Worm (Caenorhabditis elegans) whole organism, L1 larva: ENCODE results near the gene C08A9.10.

Experiments
- C04F5.9 ChIP-seq: sonication (generic microtip); optimal IDR thresholded peaks from 2 replicates; lab custom pipeline; 2016; ENCODE audit warnings: missing genetic modification characterization, missing compliant biosample characterization
- C16A3.4 ChIP-seq: fragments of 150-350 bp; optimal IDR thresholded peaks from 2 replicates; lab custom pipeline; 2014; ENCODE audit warnings: missing biosample characterization, missing genetic modification characterization
- F16B12.6 ChIP-seq: fragments of 150-350 bp; optimal IDR thresholded peaks from 2 replicates; lab custom pipeline; 2014; ENCODE audit warnings: missing biosample characterization, missing genetic modification characterization
- Y116A8C.19 ChIP-seq: sonication (generic microtip); optimal IDR thresholded peaks from 2 replicates; lab custom pipeline; 2016; ENCODE audit warnings: missing compliant biosample characterization, missing genetic modification characterization, borderline replicate concordance
- aha-1 ChIP-seq: fragments of 150-350 bp; optimal IDR thresholded peaks from 2 replicates; lab custom pipeline; 2014; ENCODE audit warnings: missing biosample characterization, missing genetic modification characterization
- alr-1 ChIP-seq: fragments of 200-800 bp; sonication (Bioruptor generic); optimal IDR thresholded peaks from 2 replicates; lab custom pipeline; 2018; ENCODE audit warnings: borderline replicate concordance, mild to moderate bottlenecking, missing genetic modification characterization, missing compliant biosample characterization
- blmp-1 ChIP-seq: fragments of 150-350 bp; optimal IDR thresholded peaks from 2 replicates; lab custom pipeline; 2014; ENCODE audit warnings: missing biosample characterization, missing genetic modification characterization
- ceh-63 ChIP-seq: fragments of 200-800 bp; sonication (Bioruptor generic); optimal IDR thresholded peaks from 2 replicates; lab custom pipeline; 2018; ENCODE audit warnings: mild to moderate bottlenecking, missing genetic modification characterization, missing compliant biosample characterization
- ceh-8 ChIP-seq: fragments of 200-800 bp; sonication (Bioruptor generic); optimal IDR thresholded peaks from 2 replicates; lab custom pipeline; 2018; ENCODE audit warnings: mild to moderate bottlenecking, missing genetic modification characterization, moderate library complexity, missing compliant biosample characterization
- ceh-82 ChIP-seq, 3 experiments: fragments of 150-350 bp in 1 of 3; sonication (generic microtip) in 2 of 3; optimal IDR thresholded peaks; 2 replicates each; lab custom pipeline; 2014 to 2017; ENCODE audit warnings: missing biosample characterization in 3 of 3, missing genetic modification characterization in 3 of 3
- ces-1 ChIP-seq: fragments of 150-350 bp; optimal IDR thresholded peaks from 2 replicates; lab custom pipeline; 2014; ENCODE audit warnings: missing biosample characterization, missing genetic modification reagents, missing genetic modification characterization
- elt-2 ChIP-seq: sonication (generic microtip); optimal IDR thresholded peaks from 2 replicates; lab custom pipeline; 2016; ENCODE audit warnings: missing genetic modification characterization, mild to moderate bottlenecking, inconsistent platforms, missing compliant biosample characterization, missing genetic modification reagents
- elt-3 ChIP-seq, 6 experiments: fragments of 150-350 bp in 1 of 6; sonication (generic microtip); optimal IDR thresholded peaks; 2 replicates each; lab custom pipeline; 2017 to 2018; ENCODE audit warnings: missing biosample characterization in 6 of 6, missing genetic modification characterization in 6 of 6, inconsistent platforms in 1 of 6
- fkh-10 ChIP-seq: sonication (generic microtip); optimal IDR thresholded peaks from 2 replicates; lab custom pipeline; 2017; ENCODE audit warnings: missing biosample characterization, missing genetic modification reagents, missing genetic modification characterization
- fkh-8 ChIP-seq: sonication (generic microtip); optimal IDR thresholded peaks from 2 replicates; lab custom pipeline; 2016; ENCODE audit warnings: mild to moderate bottlenecking, missing genetic modification characterization, missing compliant biosample characterization
- fos-1 ChIP-seq: fragments of 150-350 bp; optimal IDR thresholded peaks from 2 replicates; lab custom pipeline; 2014; ENCODE audit warnings: missing biosample characterization, missing genetic modification characterization
- grh-1 ChIP-seq: fragments of 200-800 bp; sonication (Bioruptor generic); IDR thresholded peaks from 2 replicates; pipeline ENCODE4 v1.3.6; 2022; ENCODE audit warnings: missing genetic modification reagents, missing genetic modification characterization, missing compliant biosample characterization
- hlh-17 ChIP-seq: fragments of 200-800 bp; sonication (Bioruptor generic); optimal IDR thresholded peaks from 2 replicates; lab custom pipeline; 2018; ENCODE audit warnings: missing genetic modification characterization, mild to moderate bottlenecking, missing compliant biosample characterization, moderate library complexity, borderline replicate concordance
- hlh-4 ChIP-seq: sonication (generic microtip); optimal IDR thresholded peaks from 2 replicates; lab custom pipeline; 2016; ENCODE audit warnings: mild to moderate bottlenecking, missing genetic modification characterization, missing compliant biosample characterization
- isw-1 ChIP-seq: fragments of 200-800 bp; sonication (Bioruptor generic); IDR thresholded peaks from 2 replicates; pipeline ENCODE4 v1.3.6; 2022; ENCODE audit warnings: missing genetic modification characterization, missing compliant biosample characterization
- lin-14 ChIP-seq: fragments of 200-800 bp; sonication (Bioruptor generic); optimal IDR thresholded peaks from 2 replicates; lab custom pipeline; 2018; ENCODE audit warnings: mild to moderate bottlenecking, missing genetic modification characterization, moderate library complexity, missing compliant biosample characterization
- lin-35 ChIP-seq, 2 experiments: fragments of 150-350 bp; optimal IDR thresholded peaks; 2 replicates each; lab custom pipeline; 2014; ENCODE audit warnings: missing biosample characterization in 2 of 2, missing genetic modification characterization in 2 of 2, missing genetic modification reagents in 2 of 2
- mab-9 ChIP-seq: fragments of 200-800 bp; sonication (Bioruptor generic); IDR thresholded peaks from 2 replicates; pipeline ENCODE4 v1.3.6; 2022; ENCODE audit warnings: missing genetic modification reagents, missing genetic modification characterization, missing compliant biosample characterization
- mdl-1 ChIP-seq, 2 experiments: fragments of 150-350 bp; optimal IDR thresholded peaks; 2 replicates each; lab custom pipeline; 2014 to 2017; ENCODE audit warnings: missing biosample characterization in 2 of 2, missing genetic modification characterization in 2 of 2, inconsistent platforms in 1 of 2
- mep-1 ChIP-seq: fragments of 150-350 bp; optimal IDR thresholded peaks from 2 replicates; lab custom pipeline; 2014; ENCODE audit warnings: missing biosample characterization, missing genetic modification characterization
- nhr-11 ChIP-seq: fragments of 150-350 bp; optimal IDR thresholded peaks from 2 replicates; lab custom pipeline; 2014; ENCODE audit warnings: missing biosample characterization, missing genetic modification characterization
- nhr-12 ChIP-seq: sonication (generic microtip); optimal IDR thresholded peaks from 2 replicates; lab custom pipeline; 2017; ENCODE audit warnings: missing biosample characterization, missing genetic modification characterization
- nhr-19 ChIP-seq: fragments of 200-800 bp; sonication (Bioruptor generic); conservative IDR thresholded peaks from 2 replicates; pipeline ENCODE4 v1.3.6; 2022; ENCODE audit warnings: missing genetic modification characterization, missing compliant biosample characterization
- nhr-237 ChIP-seq: fragments of 150-350 bp; optimal IDR thresholded peaks from 2 replicates; lab custom pipeline; 2014; ENCODE audit warnings: missing biosample characterization, missing genetic modification characterization
- nhr-28 ChIP-seq: fragments of 150-350 bp; optimal IDR thresholded peaks from 2 replicates; lab custom pipeline; 2014; ENCODE audit warnings: missing biosample characterization, missing genetic modification characterization
- nhr-85 ChIP-seq: sonication (generic microtip); peaks from one replicate; lab custom pipeline; 2016; ENCODE audit warnings: missing genetic modification characterization, inconsistent platforms, missing compliant biosample characterization
- pax-3 ChIP-seq: fragments of 200-800 bp; sonication (Bioruptor generic); optimal IDR thresholded peaks from 2 replicates; lab custom pipeline; 2018; ENCODE audit warnings: mild to moderate bottlenecking, missing genetic modification characterization, moderate library complexity, missing compliant biosample characterization
- snu-23 ChIP-seq: sonication (generic microtip); optimal IDR thresholded peaks from 2 replicates; lab custom pipeline; 2016; ENCODE audit warnings: missing genetic modification characterization, missing compliant biosample characterization
- sup-37 ChIP-seq: fragments of 200-800 bp; sonication (Bioruptor generic); optimal IDR thresholded peaks from 2 replicates; lab custom pipeline; 2018; ENCODE audit warnings: mild to moderate bottlenecking, missing genetic modification characterization, missing compliant biosample characterization
- tbx-2 ChIP-seq: sonication (generic microtip); optimal IDR thresholded peaks from 2 replicates; lab custom pipeline; 2016; ENCODE audit warnings: missing genetic modification characterization, missing compliant biosample characterization
- unc-130 ChIP-seq: fragments of 150-350 bp; optimal IDR thresholded peaks from 2 replicates; lab custom pipeline; 2017; ENCODE audit warnings: missing biosample characterization, missing genetic modification characterization, inconsistent platforms
- unc-98 ChIP-seq: fragments of 200-800 bp; sonication (Bioruptor generic); IDR thresholded peaks from 2 replicates; pipeline ENCODE4 v1.3.6; 2022; ENCODE audit warnings: missing genetic modification characterization, missing compliant biosample characterization
- xbp-1 ChIP-seq: sonication (generic microtip); optimal IDR thresholded peaks from 2 replicates; lab custom pipeline; 2016; ENCODE audit warnings: missing genetic modification characterization, missing compliant biosample characterization
- ztf-11 ChIP-seq, 2 experiments: sonication (generic microtip); optimal IDR thresholded peaks; 2 replicates each; lab custom pipeline; 2016 to 2017; ENCODE audit warnings: missing genetic modification characterization in 2 of 2, missing biosample characterization in 1 of 2, missing compliant biosample characterization in 1 of 2

C08A9.10 gene

ce11 chrX:17080635-17081376, at the start of gene C08A9.10, which contains the start of gene irld-23:
C08A9.10 (plus strand) TSS chrX:17081179.
irld-23 (minus strand) TSS chrX:17080685.
- no peak for TF ChIP-seq nhr-237 (tag; lab: Kevin White, UChicago)
- TF ChIP-seq elt-2 (tag; lab: Kevin White, UChicago): no peak
- no peak for TF ChIP-seq fos-1 (tag; lab: Kevin White, UChicago)
- no peak for TF ChIP-seq lin-14 (GFP tag; lab: Kevin White, UChicago)
- no peak for TF ChIP-seq nhr-12
- no peak for TF ChIP-seq C16A3.4 (tag; lab: Kevin White, UChicago)
- TF ChIP-seq xbp-1 (tag; lab: Kevin White, UChicago): no peak
- TF ChIP-seq ztf-11 (tag; optimal IDR thresholded peaks at IDR 0.05; lab: Kevin White, UChicago): no peak
- TF ChIP-seq Y116A8C.19 (tag; lab: Kevin White, UChicago): no peak

DNA sequence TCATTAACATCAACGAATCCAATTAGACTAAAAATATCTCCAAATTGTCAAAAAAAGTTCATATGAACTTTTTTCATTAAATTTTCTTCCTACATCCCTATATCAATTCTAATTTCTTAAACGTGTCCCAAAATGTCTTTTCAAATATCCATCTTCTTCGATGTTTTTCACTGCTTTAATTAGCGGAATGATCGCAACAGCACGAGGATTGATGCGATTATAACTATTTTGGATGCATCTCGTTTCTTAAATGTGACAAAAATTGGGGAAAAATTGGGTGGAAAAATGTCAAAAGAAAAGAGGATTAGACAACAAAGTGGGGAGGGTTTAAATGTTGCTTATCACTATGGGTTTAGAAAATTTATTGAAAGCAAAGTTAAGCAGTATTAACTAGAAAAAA, 46.8 kb upstream of the C08A9.10 start:
- TF ChIP-seq blmp-1 (tag; lab: Kevin White, UChicago) (peak; percentile 42), lin-14 (GFP tag; lab: Kevin White, UChicago) (peak; percentile 58), grh-1 (GFP tag; lab: Robert Waterston, UW) (no peak), tbx-2 (tag; lab: Kevin White, UChicago) (peak; percentile 4), ceh-63 (GFP tag; lab: Kevin White, UChicago) (no peak), nhr-85 (tag; lab: Kevin White, UChicago) (peak; percentile 63), elt-3 (tag; optimal IDR thresholded peaks at IDR 0.05; lab: Kevin White, UChicago) (peak in 1 of 6 experiments; percentile 1)

DNA sequence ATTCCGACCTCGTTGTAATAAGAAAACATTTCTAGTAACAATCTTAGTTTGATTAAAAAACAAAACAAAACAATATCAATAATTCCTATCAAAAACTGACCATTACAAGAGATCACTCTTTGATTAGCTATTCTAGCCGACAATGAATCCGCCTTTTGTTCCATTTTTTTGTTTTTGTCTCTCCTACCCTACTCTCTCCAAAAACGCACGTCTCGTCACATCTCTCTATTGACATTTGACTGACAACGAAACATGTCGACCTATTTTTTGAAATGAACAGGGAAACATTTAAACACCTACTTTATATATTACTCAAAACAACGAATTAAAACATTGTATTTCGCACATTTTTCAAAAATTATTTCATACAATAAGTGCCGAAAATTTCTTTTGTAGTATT, 46.2 kb upstream of the C08A9.10 start:
- TF ChIP-seq blmp-1 (tag; lab: Kevin White, UChicago) (peak; percentile 49), F16B12.6 (no peak), C04F5.9 (no peak), ceh-8 (no peak), xbp-1 (tag; lab: Kevin White, UChicago) (no peak), mab-9 (GFP tag; lab: Robert Waterston, UW) (no peak), pax-3 (no peak), elt-3 (tag; optimal IDR thresholded peaks at IDR 0.05; lab: Kevin White, UChicago) (no peak), unc-98 (no peak), lin-14 (GFP tag; lab: Kevin White, UChicago) (peak; percentile 20), nhr-28 (tag; lab: Kevin White, UChicago) (no peak), hlh-17 (GFP tag; lab: Kevin White, UChicago) (no peak), ces-1 (GFP tag; lab: Kevin White, UChicago) (no peak), nhr-19 (GFP tag; lab: Robert Waterston, UW) (no peak), fkh-8 (no peak), hlh-4 (no peak)

ce11 chrX:17038616-17039015, 42.4 kb upstream of the C08A9.10 start:
- TF ChIP-seq fkh-10 (GFP tag; lab: Kevin White, UChicago): no peak
- no peak for TF ChIP-seq snu-23 (GFP tag; lab: Kevin White, UChicago)
- no peak for TF ChIP-seq mep-1 (tag; lab: Kevin White, UChicago)
- no peak for TF ChIP-seq mdl-1 (tag; optimal IDR thresholded peaks at IDR 0.05; lab: Kevin White, UChicago)
- no peak for TF ChIP-seq isw-1
- peak; percentile 92 for TF ChIP-seq blmp-1 (tag; lab: Kevin White, UChicago)
- no peak for TF ChIP-seq tbx-2 (tag; lab: Kevin White, UChicago)
- no peak for TF ChIP-seq unc-130
- no peak for TF ChIP-seq sup-37 (GFP tag; lab: Kevin White, UChicago)
- TF ChIP-seq aha-1 (tag; lab: Kevin White, UChicago): no peak
- TF ChIP-seq nhr-28 (tag; lab: Kevin White, UChicago): no peak
- peak in 1 of 6 experiments; percentile 14 for TF ChIP-seq elt-3 (tag; optimal IDR thresholded peaks at IDR 0.05; lab: Kevin White, UChicago)
- TF ChIP-seq nhr-11 (tag; lab: Kevin White, UChicago): no peak
- TF ChIP-seq lin-14 (GFP tag; lab: Kevin White, UChicago): peak; percentile 5
- TF ChIP-seq alr-1: no peak
- TF ChIP-seq Y116A8C.19 (tag; lab: Kevin White, UChicago): no peak
- TF ChIP-seq ceh-82 (tag; optimal IDR thresholded peaks at IDR 0.05; lab: Kevin White, UChicago): no peak
- TF ChIP-seq nhr-85 (tag; lab: Kevin White, UChicago): no peak
- TF ChIP-seq lin-35 (GFP tag; optimal IDR thresholded peaks at IDR 0.05; lab: Kevin White, UChicago): no peak
